Fruit fly (Drosophila melanogaster) whole organism, embryonic: ENCODE results near the gene CG12560.

Experiments used
- Adf1 ChIP-seq: fragments of 200-800 bp; sonication (Bioruptor generic); IDR thresholded peaks from 2 replicates; pipeline ENCODE4 v1.3.6; 2022; ENCODE audit warnings: missing biosample characterization, missing genetic modification characterization
- Atf3 ChIP-seq: fragments of 200-800 bp; sonication (Bioruptor generic); optimal IDR thresholded peaks from 3 replicates; lab custom pipeline; 2016; ENCODE audit warnings: missing biosample characterization, missing genetic modification characterization
- Bdp1 ChIP-seq: fragments of 200-800 bp; sonication (Bioruptor generic); optimal IDR thresholded peaks from 3 replicates; lab custom pipeline; 2016; ENCODE audit warnings: missing biosample characterization, missing genetic modification characterization
- Bgb ChIP-seq: fragments of 200-800 bp; sonication (Bioruptor generic); IDR thresholded peaks from 2 replicates; pipeline ENCODE4 v1.3.6; 2022; ENCODE audit warnings: missing biosample characterization, missing genetic modification characterization; ENCODE audit not compliant: partially characterized antibody
- CG1024 ChIP-seq: fragments of 200-800 bp; sonication (Bioruptor generic); IDR thresholded peaks from 2 replicates; pipeline ENCODE4 v1.3.6; 2022; ENCODE audit warnings: missing biosample characterization, missing genetic modification characterization
- CG17361 ChIP-seq: fragments of 200-800 bp; sonication (Bioruptor generic); IDR thresholded peaks from 3 replicates; pipeline ENCODE4 v1.3.6; 2022; ENCODE audit warnings: missing biosample characterization, missing genetic modification characterization
- CG18262 ChIP-seq: fragments of 200-800 bp; optimal IDR thresholded peaks from 3 replicates; lab custom pipeline; 2019; ENCODE audit warnings: missing biosample characterization, mild to moderate bottlenecking, missing genetic modification characterization, moderate library complexity
- CG18476 ChIP-seq: fragments of 200-800 bp; sonication (Bioruptor generic); optimal IDR thresholded peaks from 2 replicates; lab custom pipeline; 2016; ENCODE audit warnings: missing biosample characterization, mild to moderate bottlenecking, missing genetic modification characterization
- CG18619 ChIP-seq: fragments of 200-800 bp; sonication (Bioruptor generic); optimal IDR thresholded peaks from 3 replicates; lab custom pipeline; 2017; ENCODE audit warnings: missing biosample characterization, mild to moderate bottlenecking, missing genetic modification characterization
- CG2678 ChIP-seq: fragments of 200-800 bp; sonication (Bioruptor generic); optimal IDR thresholded peaks from 3 replicates; lab custom pipeline; 2019; ENCODE audit warnings: missing biosample characterization, mild to moderate bottlenecking, missing genetic modification characterization, moderate library complexity
- CG32532 ChIP-seq: fragments of 200-800 bp; sonication (Bioruptor generic); IDR thresholded peaks from 2 replicates; pipeline ENCODE4 v1.3.6; 2022; ENCODE audit warnings: missing biosample characterization, missing genetic modification characterization
- CG6791 ChIP-seq: fragments of 200-800 bp; sonication (Bioruptor generic); IDR thresholded peaks from 3 replicates; pipeline ENCODE4 v1.3.6; 2022; ENCODE audit warnings: missing biosample characterization, missing genetic modification characterization; ENCODE audit not compliant: partially characterized antibody
- CG9932 ChIP-seq: fragments of 200-800 bp; sonication (Bioruptor generic); IDR thresholded peaks from 2 replicates; pipeline ENCODE4 v1.3.6; 2022; ENCODE audit warnings: missing biosample characterization, missing genetic modification characterization
- Doc3 ChIP-seq: fragments of 200-800 bp; sonication (Bioruptor generic); IDR thresholded peaks from 3 replicates; pipeline ENCODE4 v1.3.6; 2022; ENCODE audit warnings: missing biosample characterization, missing genetic modification characterization; ENCODE audit not compliant: partially characterized antibody
- E2f2 ChIP-seq: fragments of 200-800 bp; sonication (Bioruptor generic); IDR thresholded peaks from 2 replicates; pipeline ENCODE4 v1.3.6; 2022; ENCODE audit warnings: missing biosample characterization, missing genetic modification characterization
- GATAe ChIP-seq: fragments of 200-800 bp; sonication (Bioruptor generic); conservative IDR thresholded peaks from 2 replicates; pipeline ENCODE4 v1.3.6; 2022; ENCODE audit warnings: missing biosample characterization, missing genetic modification characterization
- HLH3B ChIP-seq: fragments of 200-800 bp; sonication (Bioruptor generic); IDR thresholded peaks from 2 replicates; pipeline ENCODE4 v1.3.6; 2022; ENCODE audit warnings: missing biosample characterization, missing genetic modification characterization
- HLH4C ChIP-seq: fragments of 200-800 bp; sonication (Bioruptor generic); IDR thresholded peaks from 3 replicates; pipeline ENCODE4 v1.3.6; 2022; ENCODE audit warnings: missing biosample characterization, missing genetic modification characterization; ENCODE audit not compliant: partially characterized antibody
- Hr78 ChIP-seq, 2 experiments: fragments of 200-800 bp in 1 of 2; fragments of >200 bp in 1 of 2; sonication (Bioruptor generic) in 1 of 2; optimal IDR thresholded peaks; 2 replicates each; lab custom pipeline; 2017 to 2019; ENCODE audit warnings: missing biosample characterization in 2 of 2, missing genetic modification characterization in 2 of 2, mild to moderate bottlenecking in 1 of 2, moderate library complexity in 1 of 2
- NC2β ChIP-seq: fragments of 200-800 bp; sonication (Bioruptor generic); optimal IDR thresholded peaks from 2 replicates; lab custom pipeline; 2016; ENCODE audit warnings: missing biosample characterization, missing genetic modification characterization
- Neu2 ChIP-seq: fragments of 200-800 bp; sonication (Bioruptor generic); optimal IDR thresholded peaks from 3 replicates; lab custom pipeline; 2016; ENCODE audit warnings: missing biosample characterization, missing genetic modification characterization, borderline replicate concordance
- Opbp ChIP-seq: fragments of 200-800 bp; sonication (Bioruptor generic); IDR thresholded peaks from 3 replicates; pipeline ENCODE4 v1.3.6; 2022; ENCODE audit warnings: missing biosample characterization, missing genetic modification characterization; ENCODE audit not compliant: partially characterized antibody
- Ptx1 ChIP-seq: fragments of 200-800 bp; sonication (Bioruptor generic); IDR thresholded peaks from 2 replicates; pipeline ENCODE4 v1.3.6; 2022; ENCODE audit warnings: missing biosample characterization, missing genetic modification characterization
- Scr ChIP-seq: fragments of 200-800 bp; sonication (Bioruptor generic); IDR thresholded peaks from 2 replicates; pipeline ENCODE4 v1.3.6; 2022; ENCODE audit warnings: missing biosample characterization, missing genetic modification characterization; ENCODE audit not compliant: partially characterized antibody
- Sry-β ChIP-seq: fragments of 200-800 bp; sonication (Bioruptor generic); optimal IDR thresholded peaks from 2 replicates; lab custom pipeline; 2018; ENCODE audit warnings: missing biosample characterization, mild to moderate bottlenecking, missing genetic modification characterization, moderate library complexity
- amos ChIP-seq: fragments of 200-800 bp; sonication (Bioruptor generic); IDR thresholded peaks from 2 replicates; pipeline ENCODE4 v1.3.6; 2022; ENCODE audit warnings: missing biosample characterization, missing genetic modification characterization; ENCODE audit not compliant: partially characterized antibody
- br ChIP-seq: fragments of >200 bp; optimal IDR thresholded peaks from 2 replicates; lab custom pipeline; 2017
- cas ChIP-seq: fragments of 200-800 bp; sonication (Bioruptor generic); IDR thresholded peaks from 2 replicates; pipeline ENCODE4 v1.3.6; 2022; ENCODE audit warnings: missing biosample characterization, missing genetic modification characterization
- chinmo ChIP-seq: fragments of 200-800 bp; sonication (Bioruptor generic); IDR thresholded peaks from 4 replicates; pipeline ENCODE4 v1.3.6; 2022; ENCODE audit warnings: missing biosample characterization, missing genetic modification characterization; ENCODE audit not compliant: partially characterized antibody
- ci ChIP-seq: fragments of 200-800 bp; sonication (Bioruptor generic); IDR thresholded peaks from 3 replicates; pipeline ENCODE4 v1.3.6; 2022; ENCODE audit warnings: missing biosample characterization, missing genetic modification characterization
- crp ChIP-seq, 2 experiments: fragments of 200-800 bp; sonication (Bioruptor generic); optimal IDR thresholded peaks; 2 replicates in 1 of 2; 3 replicates in 1 of 2; lab custom pipeline; 2017; ENCODE audit warnings: missing biosample characterization in 2 of 2, missing genetic modification characterization in 2 of 2, mild to moderate bottlenecking in 1 of 2, moderate library complexity in 1 of 2
- en ChIP-seq: fragments of 200-800 bp; sonication (Bioruptor generic); optimal IDR thresholded peaks from 2 replicates; lab custom pipeline; 2016; ENCODE audit warnings: missing biosample characterization, missing genetic modification characterization
- hbn ChIP-seq: fragments of 200-800 bp; sonication (Bioruptor generic); IDR thresholded peaks from 2 replicates; pipeline ENCODE4 v1.3.6; 2022; ENCODE audit warnings: missing biosample characterization, missing genetic modification characterization; ENCODE audit not compliant: partially characterized antibody
- ken ChIP-seq: fragments of 200-800 bp; sonication (Bioruptor generic); IDR thresholded peaks from 3 replicates; pipeline ENCODE4 v1.3.6; 2022; ENCODE audit warnings: missing biosample characterization, missing genetic modification characterization
- luna ChIP-seq: fragments of 200-800 bp; sonication (Bioruptor generic); optimal IDR thresholded peaks from 2 replicates; lab custom pipeline; 2016; ENCODE audit warnings: missing biosample characterization, missing genetic modification characterization
- oc ChIP-seq: fragments of 200-800 bp; sonication (Bioruptor generic); optimal IDR thresholded peaks from 2 replicates; lab custom pipeline; 2018; ENCODE audit warnings: missing biosample characterization, mild to moderate bottlenecking, missing genetic modification characterization, moderate library complexity
- pnt ChIP-seq: fragments of 200-800 bp; sonication (Bioruptor generic); optimal IDR thresholded peaks from 3 replicates; lab custom pipeline; 2016; ENCODE audit warnings: missing biosample characterization, missing genetic modification characterization
- pzg ChIP-seq: fragments of 200-800 bp; sonication (Bioruptor generic); optimal IDR thresholded peaks from 3 replicates; lab custom pipeline; 2018; ENCODE audit warnings: missing biosample characterization, mild to moderate bottlenecking, missing genetic modification characterization, moderate library complexity
- ro ChIP-seq: fragments of 200-800 bp; sonication (Bioruptor generic); IDR thresholded peaks from 2 replicates; pipeline ENCODE4 v1.3.6; 2022; ENCODE audit warnings: missing biosample characterization, missing genetic modification characterization
- run ChIP-seq: fragments of 200-800 bp; sonication (Bioruptor generic); optimal IDR thresholded peaks from 3 replicates; lab custom pipeline; 2018; ENCODE audit warnings: missing biosample characterization, mild to moderate bottlenecking, missing genetic modification characterization
- sc ChIP-seq, 3 experiments: fragments of >200 bp in 2 of 3; fragments of 200-800 bp in 1 of 3; sonication (Bioruptor generic) in 1 of 3; optimal IDR thresholded peaks; 2 replicates in 2 of 3; 3 replicates in 1 of 3; lab custom pipeline; 2017; ENCODE audit warnings: mild to moderate bottlenecking in 1 of 3, missing biosample characterization in 1 of 3, missing genetic modification characterization in 1 of 3, missing genetic modification reagents in 1 of 3
- sens-2 ChIP-seq: fragments of 200-800 bp; sonication (Bioruptor generic); IDR thresholded peaks from 2 replicates; pipeline ENCODE4 v1.3.6; 2022; ENCODE audit warnings: missing biosample characterization, missing genetic modification characterization
- shn ChIP-seq: fragments of 200-800 bp; sonication (Bioruptor generic); optimal IDR thresholded peaks from 3 replicates; lab custom pipeline; 2016; ENCODE audit warnings: missing biosample characterization, missing genetic modification characterization
- sna ChIP-seq: fragments of 200-800 bp; sonication (Bioruptor generic); IDR thresholded peaks from 2 replicates; pipeline ENCODE4 v1.3.6; 2022; ENCODE audit warnings: missing biosample characterization, missing genetic modification characterization; ENCODE audit not compliant: partially characterized antibody
- stwl ChIP-seq: fragments of 200-800 bp; sonication (Bioruptor generic); optimal IDR thresholded peaks from 3 replicates; lab custom pipeline; 2018; ENCODE audit warnings: missing biosample characterization, mild to moderate bottlenecking, missing genetic modification characterization, moderate library complexity
- ttk ChIP-seq: fragments of 200-800 bp; sonication (Bioruptor generic); IDR thresholded peaks from 2 replicates; pipeline ENCODE4 v2.1.2; 2022; ENCODE audit warnings: missing biosample characterization, missing genetic modification characterization
- twi ChIP-seq: fragments of 200-800 bp; optimal IDR thresholded peaks from 2 replicates; lab custom pipeline; 2019; ENCODE audit warnings: missing biosample characterization, mild to moderate bottlenecking, missing genetic modification characterization, moderate library complexity
- unc-4 ChIP-seq: fragments of 200-800 bp; sonication (Bioruptor generic); IDR thresholded peaks from 2 replicates; pipeline ENCODE4 v1.3.6; 2022; ENCODE audit warnings: missing biosample characterization, missing genetic modification characterization; ENCODE audit not compliant: partially characterized antibody
- vnd ChIP-seq: fragments of 200-800 bp; sonication (Bioruptor generic); IDR thresholded peaks from 3 replicates; pipeline ENCODE4 v1.3.6; 2022; ENCODE audit warnings: missing biosample characterization, missing genetic modification characterization; ENCODE audit not compliant: partially characterized antibody
- zfh2 ChIP-seq: fragments of 200-800 bp; sonication (Bioruptor generic); optimal IDR thresholded peaks from 2 replicates; lab custom pipeline; 2016; ENCODE audit warnings: missing biosample characterization, missing genetic modification characterization

The CG12560 gene

DNA sequence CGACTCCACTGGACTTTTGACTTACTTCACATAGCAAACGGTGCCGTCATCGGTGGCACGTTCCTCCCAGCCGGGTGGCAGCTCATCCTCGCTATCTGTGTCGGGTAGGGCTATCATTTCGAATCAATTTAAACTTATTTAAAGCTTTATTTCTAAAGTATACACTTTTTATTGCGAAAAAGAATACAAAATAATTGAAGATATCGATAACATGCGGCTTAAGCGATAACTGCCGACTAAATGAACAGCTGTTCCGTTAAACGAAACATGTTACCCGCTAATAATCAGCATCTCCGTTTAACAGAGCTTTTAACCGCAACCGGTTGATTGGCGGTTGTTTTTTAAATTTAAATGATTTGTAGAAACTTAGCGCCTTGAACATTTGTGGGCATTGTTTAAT is 5.2 kb downstream of the CG12560 start, which contains the start of gene Wwox (continued):
- TF ChIP-seq CG1024 (GFP tag; lab: Robert Waterston, UW) = no peak
- TF ChIP-seq E2f2 (GFP tag; lab: Robert Waterston, UW) = peak; percentile 82
- TF ChIP-seq Opbp = peak; percentile 35; the same call in 2 of the 3 replicates
- TF ChIP-seq sna = peak; percentile 68
- no peak for TF ChIP-seq Atf3 (GFP tag; lab: Kevin White, UChicago)
- TF ChIP-seq run (tag; lab: Kevin White, UChicago) = no peak
- TF ChIP-seq CG6791 (GFP tag; lab: Robert Waterston, UW) = peak; percentile 39; the same call in 2 of the 3 replicates
- TF ChIP-seq br (lab: Kevin White, UChicago) = no peak
- TF ChIP-seq CG9932 (GFP tag; lab: Robert Waterston, UW) = no peak
- no peak for TF ChIP-seq zfh2 (GFP tag; lab: Kevin White, UChicago)
- TF ChIP-seq CG32532 (GFP tag; lab: Robert Waterston, UW) = no peak
- no peak for TF ChIP-seq NC2β (GFP tag; lab: Kevin White, UChicago)
- no peak for TF ChIP-seq CG18476
- TF ChIP-seq luna (GFP tag; lab: Kevin White, UChicago) = no peak
- no peak for TF ChIP-seq CG18619 (GFP tag; lab: Kevin White, UChicago)
- no peak for TF ChIP-seq HLH3B (GFP tag; lab: Robert Waterston, UW)
- peak; percentile 69 for TF ChIP-seq HLH4C (GFP tag; lab: Robert Waterston, UW)
- TF ChIP-seq unc-4 (GFP tag; lab: Robert Waterston, UW) = peak; percentile 69
- no peak for TF ChIP-seq ken (GFP tag; lab: Robert Waterston, UW)
- TF ChIP-seq Bgb = peak; percentile 54; the same call in 1 of the 2 replicates
- no peak for TF ChIP-seq oc (tag; lab: Kevin White, UChicago)
- TF ChIP-seq Doc3 (GFP tag; lab: Robert Waterston, UW) = peak; percentile 56; the same call in 2 of the 3 replicates
- TF ChIP-seq chinmo (GFP tag; lab: Robert Waterston, UW) = peak; percentile 87
- TF ChIP-seq CG17361 (GFP tag; lab: Robert Waterston, UW) = no peak
- TF ChIP-seq GATAe (GFP tag; lab: Robert Waterston, UW) = no peak
- no peak for TF ChIP-seq CG18262 (tag; lab: Kevin White, UChicago)
- TF ChIP-seq Scr (GFP tag; lab: Robert Waterston, UW) = peak; percentile 63
- peak; percentile 62 for TF ChIP-seq hbn (GFP tag; lab: Robert Waterston, UW)
- no peak for TF ChIP-seq pnt (GFP tag; lab: Kevin White, UChicago)
- peak; percentile 50; the same call in 1 of the 2 replicates for TF ChIP-seq amos
- no peak for TF ChIP-seq en (GFP tag; lab: Kevin White, UChicago)
- no peak for TF ChIP-seq Ptx1 (GFP tag; lab: Robert Waterston, UW)
- TF ChIP-seq cas = no peak
- TF ChIP-seq twi = no peak
- no peak for TF ChIP-seq sens-2 (GFP tag; lab: Robert Waterston, UW)
- TF ChIP-seq Bdp1 (GFP tag; lab: Kevin White, UChicago) = no peak
- peak in 1 of 2 experiments; percentile 81 for TF ChIP-seq crp (GFP tag; optimal IDR thresholded peaks at IDR 0.05; lab: Kevin White, UChicago)
- TF ChIP-seq Neu2 (GFP tag; lab: Kevin White, UChicago) = no peak
- no peak for TF ChIP-seq ro (GFP tag; lab: Robert Waterston, UW)
- no peak for TF ChIP-seq shn (GFP tag; lab: Kevin White, UChicago)
- no peak for TF ChIP-seq ttk
- peak; percentile 22 for TF ChIP-seq stwl (tag; lab: Kevin White, UChicago)
- TF ChIP-seq CG2678 (tag; lab: Kevin White, UChicago) = no peak
- TF ChIP-seq ci = no peak
- peak; percentile 30 for TF ChIP-seq pzg (GFP tag; lab: Kevin White, UChicago)
- TF ChIP-seq vnd = peak; percentile 28; the same call in 1 of the 3 replicates
- TF ChIP-seq Adf1 (GFP tag; lab: Robert Waterston, UW) = no peak
- TF ChIP-seq Hr78 (GFP tag; optimal IDR thresholded peaks at IDR 0.05; lab: Kevin White, UChicago) = no peak
- TF ChIP-seq sc (optimal IDR thresholded peaks at IDR 0.05; lab: Kevin White, UChicago) = no peak
- no peak for TF ChIP-seq sc (GFP tag; optimal IDR thresholded peaks at IDR 0.05; lab: Kevin White, UChicago)
- no peak for TF ChIP-seq Sry-β (GFP tag; lab: Kevin White, UChicago)
